Worm (Caenorhabditis elegans) whole organism, L4 larva: ENCODE results near the gene F55A4.3.

Source experiments
- T20F7.1 ChIP-seq: fragments of 200-800 bp; sonication (Bioruptor generic); optimal IDR thresholded peaks from 2 replicates; lab custom pipeline; 2018; ENCODE audit warnings: mild to moderate bottlenecking, missing genetic modification characterization, missing compliant biosample characterization
- ZK546.5 ChIP-seq, 2 experiments: sonication (generic microtip); optimal IDR thresholded peaks; 2 replicates each; lab custom pipeline; 2017; ENCODE audit warnings: missing biosample characterization in 2 of 2, missing genetic modification characterization in 2 of 2
- aha-1 ChIP-seq: fragments of 150-350 bp; peaks from one replicate; lab custom pipeline; 2014; ENCODE audit warnings: missing biosample characterization, missing genetic modification characterization
- aly-2 ChIP-seq: sonication (generic microtip); optimal IDR thresholded peaks from 2 replicates; lab custom pipeline; 2018; ENCODE audit warnings: missing biosample characterization, missing genetic modification characterization
- ceh-20 ChIP-seq: fragments of 200-800 bp; sonication (Bioruptor generic); IDR thresholded peaks from 2 replicates; pipeline ENCODE4 v1.3.6; 2022; ENCODE audit warnings: missing genetic modification reagents, missing genetic modification characterization, missing compliant biosample characterization
- ceh-28 ChIP-seq: fragments of 150-350 bp; optimal IDR thresholded peaks from 2 replicates; lab custom pipeline; 2014; ENCODE audit warnings: missing biosample characterization, missing genetic modification reagents, missing genetic modification characterization
- ceh-32 ChIP-seq: sonication (generic microtip); optimal IDR thresholded peaks from 2 replicates; lab custom pipeline; 2016; ENCODE audit warnings: mild to moderate bottlenecking, missing genetic modification characterization, missing compliant biosample characterization; ENCODE audit not compliant: poor library complexity
- ceh-82 ChIP-seq: sonication (generic microtip); optimal IDR thresholded peaks from 2 replicates; lab custom pipeline; 2017; ENCODE audit warnings: missing biosample characterization, missing genetic modification characterization
- ces-1 ChIP-seq: fragments of 150-350 bp; sonication (generic microtip); optimal IDR thresholded peaks from 4 replicates; lab custom pipeline; 2014; ENCODE audit warnings: missing biosample characterization, missing genetic modification reagents, missing genetic modification characterization
- ctbp-1 ChIP-seq: fragments of 200-800 bp; sonication (Bioruptor generic); IDR thresholded peaks from 2 replicates; pipeline ENCODE4 v1.3.6; 2022; ENCODE audit warnings: missing genetic modification reagents, missing genetic modification characterization, missing compliant biosample characterization
- dmd-8 ChIP-seq: fragments of 200-800 bp; sonication (Bioruptor generic); IDR thresholded peaks from 2 replicates; pipeline ENCODE4 v1.3.6; 2022; ENCODE audit warnings: missing genetic modification characterization, missing compliant biosample characterization
- dpl-1 ChIP-seq: fragments of 150-350 bp; optimal IDR thresholded peaks from 2 replicates; lab custom pipeline; 2014; ENCODE audit warnings: missing biosample characterization, missing genetic modification reagents, missing genetic modification characterization
- dve-1 ChIP-seq: sonication (generic microtip); optimal IDR thresholded peaks from 2 replicates; lab custom pipeline; 2017; ENCODE audit warnings: antibody characterized with exemption, mild to moderate bottlenecking, missing genetic modification characterization, missing compliant biosample characterization; ENCODE audit not compliant: insufficient read depth
- egl-27 ChIP-seq: sonication (generic microtip); optimal IDR thresholded peaks from 3 replicates; lab custom pipeline; 2017; ENCODE audit warnings: missing biosample characterization, missing genetic modification reagents, missing genetic modification characterization
- egl-43 ChIP-seq: fragments of 200-800 bp; sonication (Bioruptor generic); IDR thresholded peaks from 2 replicates; pipeline ENCODE4 v1.3.6; 2022; ENCODE audit warnings: missing genetic modification reagents, missing genetic modification characterization, missing compliant biosample characterization
- fkh-10 ChIP-seq: fragments of 150-350 bp; optimal IDR thresholded peaks from 2 replicates; lab custom pipeline; 2014; ENCODE audit warnings: missing biosample characterization, missing genetic modification reagents, missing genetic modification characterization
- fos-1 ChIP-seq: fragments of 150-350 bp; optimal IDR thresholded peaks from 2 replicates; lab custom pipeline; 2014; ENCODE audit warnings: missing biosample characterization, missing genetic modification characterization
- hif-1 ChIP-seq, 2 experiments: sonication (generic microtip); optimal IDR thresholded peaks; 2 replicates each; lab custom pipeline; 2016 to 2017; ENCODE audit warnings: missing compliant biosample characterization in 2 of 2, missing genetic modification characterization in 2 of 2, missing genetic modification reagents in 2 of 2, missing genotype in 2 of 2, mild to moderate bottlenecking in 1 of 2
- hlh-11 ChIP-seq: fragments of 200-800 bp; sonication (Bioruptor generic); optimal IDR thresholded peaks from 2 replicates; lab custom pipeline; 2018; ENCODE audit warnings: mild to moderate bottlenecking, missing genetic modification characterization, missing compliant biosample characterization
- hmg-1.1 ChIP-seq: fragments of 200-800 bp; sonication (Bioruptor generic); IDR thresholded peaks from 2 replicates; pipeline ENCODE4 v1.3.6; 2022; ENCODE audit warnings: missing genetic modification reagents, missing genetic modification characterization, missing compliant biosample characterization
- lim-7 ChIP-seq: fragments of 200-800 bp; sonication (Bioruptor generic); IDR thresholded peaks from 2 replicates; pipeline ENCODE4 v1.3.6; 2022; ENCODE audit warnings: missing genetic modification characterization, missing compliant biosample characterization
- lin-1 ChIP-seq: fragments of 200-800 bp; sonication (Bioruptor generic); IDR thresholded peaks from 2 replicates; pipeline ENCODE4 v1.3.6; 2022; ENCODE audit warnings: missing genetic modification reagents, missing genetic modification characterization, missing compliant biosample characterization
- lin-13 ChIP-seq: fragments of 150-350 bp; optimal IDR thresholded peaks from 2 replicates; lab custom pipeline; 2014; ENCODE audit warnings: missing biosample characterization, missing genetic modification reagents, missing genetic modification characterization
- lin-39 ChIP-seq: fragments of 150-350 bp; optimal IDR thresholded peaks from 2 replicates; lab custom pipeline; 2014; ENCODE audit warnings: missing biosample characterization, missing genetic modification reagents, missing genetic modification characterization
- lsy-2 ChIP-seq, 2 experiments: fragments of 150-350 bp in 1 of 2; sonication (generic microtip) in 1 of 2; optimal IDR thresholded peaks; 2 replicates each; lab custom pipeline; 2014 to 2017; ENCODE audit warnings: missing biosample characterization in 2 of 2, missing genetic modification characterization in 2 of 2
- mdt-29 ChIP-seq: fragments of 200-800 bp; sonication (Bioruptor generic); IDR thresholded peaks from 2 replicates; pipeline ENCODE4 v1.3.6; 2022; ENCODE audit warnings: missing genetic modification reagents, missing genetic modification characterization, missing compliant biosample characterization
- mep-1 ChIP-seq: fragments of 150-350 bp; sonication (generic microtip); optimal IDR thresholded peaks from 3 replicates; lab custom pipeline; 2014; ENCODE audit warnings: missing biosample characterization, missing genetic modification characterization
- mes-2 ChIP-seq: sonication (generic microtip); optimal IDR thresholded peaks from 2 replicates; lab custom pipeline; 2016; ENCODE audit warnings: missing genotype, mild to moderate bottlenecking, missing genetic modification characterization, missing compliant biosample characterization; ENCODE audit not compliant: poor library complexity, severe bottlenecking
- mxl-2 ChIP-seq: fragments of 200-800 bp; sonication (Bioruptor generic); conservative IDR thresholded peaks from 2 replicates; pipeline ENCODE4 v1.3.6; 2022; ENCODE audit warnings: missing genetic modification reagents, missing genetic modification characterization, missing compliant biosample characterization
- mxl-3 ChIP-seq: fragments of 200-800 bp; sonication (Bioruptor generic); optimal IDR thresholded peaks from 2 replicates; lab custom pipeline; 2018; ENCODE audit warnings: mild to moderate bottlenecking, missing genetic modification characterization, missing compliant biosample characterization
- nhr-102 ChIP-seq: sonication (generic microtip); optimal IDR thresholded peaks from 2 replicates; lab custom pipeline; 2016; ENCODE audit warnings: mild to moderate bottlenecking, missing genetic modification characterization, moderate library complexity, missing compliant biosample characterization
- nhr-237 ChIP-seq: sonication (generic microtip); optimal IDR thresholded peaks from 2 replicates; lab custom pipeline; 2017; ENCODE audit warnings: missing biosample characterization, missing genetic modification characterization
- nhr-41 ChIP-seq: fragments of 200-800 bp; sonication (Bioruptor generic); IDR thresholded peaks from 2 replicates; pipeline ENCODE4 v1.3.6; 2022; ENCODE audit warnings: missing genetic modification reagents, missing genetic modification characterization, missing compliant biosample characterization
- nhr-42 ChIP-seq: fragments of 200-800 bp; sonication (Bioruptor generic); IDR thresholded peaks from 2 replicates; pipeline ENCODE4 v1.3.6; 2022; ENCODE audit warnings: missing genetic modification characterization, missing compliant biosample characterization
- nhr-48 ChIP-seq: sonication (generic microtip); optimal IDR thresholded peaks from 2 replicates; lab custom pipeline; 2016; ENCODE audit warnings: mild to moderate bottlenecking, missing genetic modification characterization, missing compliant biosample characterization
- nhr-76 ChIP-seq: fragments of 150-350 bp; optimal IDR thresholded peaks from 2 replicates; lab custom pipeline; 2014; ENCODE audit warnings: missing biosample characterization, missing genetic modification characterization
- nhr-77 ChIP-seq: fragments of 150-350 bp; optimal IDR thresholded peaks from 2 replicates; lab custom pipeline; 2014; ENCODE audit warnings: missing biosample characterization, missing genetic modification characterization
- pqm-1 ChIP-seq: sonication (generic microtip); optimal IDR thresholded peaks from 2 replicates; lab custom pipeline; 2017; ENCODE audit warnings: missing biosample characterization, missing genetic modification characterization
- rbr-2 ChIP-seq: sonication (generic microtip); optimal IDR thresholded peaks from 2 replicates; lab custom pipeline; 2016; ENCODE audit warnings: missing genotype, missing genetic modification characterization, missing compliant biosample characterization
- sdz-12 ChIP-seq: fragments of 200-800 bp; sonication (Bioruptor generic); optimal IDR thresholded peaks from 2 replicates; lab custom pipeline; 2018; ENCODE audit warnings: mild to moderate bottlenecking, missing genetic modification characterization, missing compliant biosample characterization
- set-16 ChIP-seq: fragments of 200-800 bp; sonication (Bioruptor generic); IDR thresholded peaks from 2 replicates; pipeline ENCODE4 v1.3.6; 2022; ENCODE audit warnings: missing genetic modification reagents, missing genetic modification characterization, missing compliant biosample characterization
- snpc-1.2 ChIP-seq: fragments of 200-800 bp; sonication (Bioruptor generic); IDR thresholded peaks from 2 replicates; pipeline ENCODE4 v1.3.6; 2022; ENCODE audit warnings: missing genetic modification reagents, missing genetic modification characterization, missing compliant biosample characterization
- snpc-4 ChIP-seq: fragments of 150-350 bp; optimal IDR thresholded peaks from 2 replicates; lab custom pipeline; 2014; ENCODE audit warnings: missing biosample characterization, missing genetic modification characterization
- tag-97 ChIP-seq: fragments of 200-800 bp; sonication (Bioruptor generic); IDR thresholded peaks from 2 replicates; pipeline ENCODE4 v1.3.6; 2022; ENCODE audit warnings: missing genetic modification characterization, missing compliant biosample characterization
- unc-39 ChIP-seq: sonication (generic microtip); optimal IDR thresholded peaks from 2 replicates; lab custom pipeline; 2017; ENCODE audit warnings: missing biosample characterization, missing genetic modification characterization
- vab-7 ChIP-seq: fragments of 200-800 bp; sonication (Bioruptor generic); IDR thresholded peaks from 2 replicates; pipeline ENCODE4 v1.3.6; 2022; ENCODE audit warnings: missing genetic modification reagents, missing genetic modification characterization, missing compliant biosample characterization
- zag-1 ChIP-seq: fragments of 150-350 bp; optimal IDR thresholded peaks from 2 replicates; lab custom pipeline; 2014; ENCODE audit warnings: missing biosample characterization, missing genetic modification characterization
- zip-2 ChIP-seq: fragments of 150-350 bp; optimal IDR thresholded peaks from 2 replicates; lab custom pipeline; 2014; ENCODE audit warnings: missing biosample characterization, missing genetic modification characterization
- ztf-7 ChIP-seq: fragments of 150-350 bp; optimal IDR thresholded peaks from 2 replicates; lab custom pipeline; 2014; ENCODE audit warnings: missing biosample characterization, missing genetic modification characterization

The F55A4.3 gene

ce11 chrX:1038347-1038746 is 13.4 kb upstream of the F55A4.3 start, which contains the start of gene F55A4.7 (continued):
- TF ChIP-seq hmg-1.1 (GFP tag; lab: Robert Waterston, UW), result no peak

ce11 chrX:1035039-1035598 is 10.2 kb upstream of the F55A4.3 start, which contains the start of the genes stau-1 and sec-22:
TSS of gene stau-1 (minus strand) at chrX:1035286.
TSS of gene sec-22 (plus strand) at chrX:1035548.
- TF ChIP-seq ceh-82 (tag; lab: Kevin White, UChicago), result no peak
- TF ChIP-seq mep-1 (tag; lab: Kevin White, UChicago), result peak; percentile 71
- TF ChIP-seq pqm-1 (tag; lab: Kevin White, UChicago), result no peak
- TF ChIP-seq nhr-41 (GFP tag; lab: Robert Waterston, UW), result no peak
- TF ChIP-seq T20F7.1 (GFP tag; lab: Kevin White, UChicago), result no peak
- no peak for TF ChIP-seq zip-2 (tag; lab: Kevin White, UChicago)
- peak; percentile 74 for TF ChIP-seq mes-2
- no peak for TF ChIP-seq tag-97 (GFP tag; lab: Robert Waterston, UW)
- TF ChIP-seq mxl-2 (GFP tag; lab: Robert Waterston, UW), result no peak
- TF ChIP-seq egl-27, result no peak
- TF ChIP-seq mdt-29 (GFP tag; lab: Robert Waterston, UW), result no peak
- peak in 1 of 2 experiments; percentile 41 for TF ChIP-seq hif-1 (tag; optimal IDR thresholded peaks at IDR 0.05; lab: Kevin White, UChicago)
- no peak for TF ChIP-seq vab-7
- TF ChIP-seq dmd-8 (GFP tag; lab: Robert Waterston, UW), result no peak
- TF ChIP-seq ctbp-1 (GFP tag; lab: Robert Waterston, UW), result 0 out of 2 replicates have a peak, but pooled peaks have one; percentile 21
- no peak for TF ChIP-seq nhr-102 (tag; lab: Kevin White, UChicago)
- TF ChIP-seq nhr-76, result no peak
- TF ChIP-seq lsy-2 (tag; optimal IDR thresholded peaks at IDR 0.05; lab: Kevin White, UChicago), result peak in 1 of 2 experiments; percentile 57
- TF ChIP-seq nhr-77 (tag; lab: Kevin White, UChicago), result no peak
- no peak for TF ChIP-seq ceh-32 (tag; lab: Kevin White, UChicago)
- TF ChIP-seq lin-1 (GFP tag; lab: Robert Waterston, UW), result no peak
- peak; percentile 58 for TF ChIP-seq dve-1 (tag; lab: Kevin White, UChicago)
- TF ChIP-seq nhr-48 (tag; lab: Kevin White, UChicago), result no peak
- peak; percentile 86 for TF ChIP-seq aha-1 (tag; lab: Kevin White, UChicago)
- no peak for TF ChIP-seq unc-39 (tag; lab: Kevin White, UChicago)
- TF ChIP-seq snpc-4 (tag; lab: Kevin White, UChicago), result no peak
- no peak for TF ChIP-seq egl-43
- no peak for TF ChIP-seq ceh-28
- no peak for TF ChIP-seq zag-1 (tag; lab: Kevin White, UChicago)
- TF ChIP-seq ceh-20, result no peak
- peak; percentile 47 for TF ChIP-seq mxl-3 (GFP tag; lab: Kevin White, UChicago)
- TF ChIP-seq ces-1 (GFP tag; lab: Kevin White, UChicago), result no peak
- TF ChIP-seq hmg-1.1 (GFP tag; lab: Robert Waterston, UW), result peak; percentile 66
- TF ChIP-seq lim-7, result no peak
- TF ChIP-seq ZK546.5 (tag; optimal IDR thresholded peaks at IDR 0.05; lab: Kevin White, UChicago), result no peak
- no peak for TF ChIP-seq lin-13 (GFP tag; lab: Kevin White, UChicago)
- peak; percentile 34 for TF ChIP-seq hlh-11 (tag; lab: Kevin White, UChicago)
- no peak for TF ChIP-seq sdz-12 (GFP tag; lab: Kevin White, UChicago)
- TF ChIP-seq set-16 (GFP tag; lab: Robert Waterston, UW), result no peak
- TF ChIP-seq dpl-1, result peak; percentile 30
- no peak for TF ChIP-seq aly-2
- no peak for TF ChIP-seq ztf-7 (tag; lab: Kevin White, UChicago)
- peak; percentile 1 for TF ChIP-seq rbr-2 (tag; lab: Kevin White, UChicago)
- no peak for TF ChIP-seq lin-39 (tag; lab: Kevin White, UChicago)
- TF ChIP-seq fkh-10, result no peak
- no peak for TF ChIP-seq fos-1 (tag; lab: Kevin White, UChicago)
- no peak for TF ChIP-seq nhr-237
- TF ChIP-seq nhr-42 (GFP tag; lab: Robert Waterston, UW), result no peak
- no peak for TF ChIP-seq snpc-1.2 (GFP tag; lab: Robert Waterston, UW)
